Fruit fly (Drosophila melanogaster): ENCODE data around the gene RhoGAP1A.

The RhoGAP1A gene

DNA sequence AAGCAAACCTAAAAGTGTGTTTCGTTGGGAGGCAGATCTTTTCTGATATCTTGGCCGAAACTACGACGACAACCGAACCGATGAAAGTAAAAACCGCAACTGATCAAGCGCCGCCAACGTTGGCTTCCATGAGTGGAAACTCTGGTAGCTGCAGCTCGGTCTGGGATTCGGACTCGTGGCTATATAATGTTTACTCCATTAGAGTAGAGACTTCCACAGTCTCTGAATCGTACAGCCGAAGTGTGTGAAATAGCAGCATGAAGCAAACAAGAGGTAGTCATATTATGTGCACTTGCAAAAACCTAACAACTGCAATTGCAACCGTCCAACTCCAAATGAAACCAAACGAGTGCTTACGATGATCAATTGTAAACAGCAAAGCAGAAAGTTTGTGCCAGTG, 21.1 kb downstream of the RhoGAP1A start, which contains the start of gene CG17707:
CG17707 (minus strand) TSS at position 101 of the 400 bp plus-strand sequence.
- TF ChIP-seq Crg-1 (GFP tag; optimal IDR thresholded peaks at IDR 0.05) = no peak
- no peak for TF ChIP-seq Clk (GFP tag; optimal IDR thresholded peaks at IDR 0.05)
- no peak for TF ChIP-seq CG7101 (tag; optimal IDR thresholded peaks at IDR 0.05)
- TF ChIP-seq kay (GFP tag; ENCODE audit: borderline replicate concordance) = no peak
- no peak for TF ChIP-seq cic (GFP tag; optimal IDR thresholded peaks at IDR 0.05)
- no peak for TF ChIP-seq pad (GFP tag; optimal IDR thresholded peaks at IDR 0.05)
- no peak for TF ChIP-seq tj (GFP tag; optimal IDR thresholded peaks at IDR 0.05)
- no peak for TF ChIP-seq Mnt (GFP tag; optimal IDR thresholded peaks at IDR 0.05)
- TF ChIP-seq ovo (GFP tag; optimal IDR thresholded peaks at IDR 0.05) = no peak
- no peak for TF ChIP-seq CG14711 (tag; optimal IDR thresholded peaks at IDR 0.05)
- no peak for TF ChIP-seq CG1620 (GFP tag; optimal IDR thresholded peaks at IDR 0.05)
- no peak for TF ChIP-seq cnc (optimal IDR thresholded peaks at IDR 0.05)
- TF ChIP-seq CG7045 (GFP tag; optimal IDR thresholded peaks at IDR 0.05) = no peak
- no peak for TF ChIP-seq Hr96 (GFP tag; optimal IDR thresholded peaks at IDR 0.05)
- TF ChIP-seq CG33017 (tag; optimal IDR thresholded peaks at IDR 0.05) = no peak

DNA sequence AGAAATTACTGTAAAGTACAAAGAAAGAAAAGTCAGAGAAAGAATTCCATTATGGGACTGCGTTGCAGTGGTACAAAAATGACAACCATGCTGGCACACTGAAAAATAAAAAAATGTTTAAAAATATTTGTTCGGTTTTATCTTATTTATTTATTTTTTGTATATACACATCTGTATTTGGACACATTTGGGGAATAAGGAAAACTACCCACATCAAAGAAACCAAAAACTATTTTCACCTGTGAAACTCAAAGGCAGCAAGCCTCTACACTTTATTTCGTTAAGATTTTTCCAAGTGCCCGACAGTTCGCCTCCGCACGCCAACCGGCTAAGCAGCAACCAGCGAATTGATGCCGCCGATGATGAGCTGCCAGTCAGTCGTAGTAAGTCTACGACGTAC, 42.3 kb downstream of the RhoGAP1A start:
- TF ChIP-seq Hr96 (GFP tag; optimal IDR thresholded peaks at IDR 0.05) (no peak), CG7045 (GFP tag; optimal IDR thresholded peaks at IDR 0.05) (no peak), CG14711 (tag; optimal IDR thresholded peaks at IDR 0.05) (no peak), pad (GFP tag; optimal IDR thresholded peaks at IDR 0.05) (no peak), CG11617 (GFP tag; optimal IDR thresholded peaks at IDR 0.05) (no peak), tj (GFP tag; optimal IDR thresholded peaks at IDR 0.05) (no peak), CG33017 (tag; optimal IDR thresholded peaks at IDR 0.05) (no peak), CG12768 (GFP tag; optimal IDR thresholded peaks at IDR 0.05) (no peak), kay (GFP tag; ENCODE audit: borderline replicate concordance) (no peak), bab1 (GFP tag; optimal IDR thresholded peaks at IDR 0.05) (no peak), Crg-1 (GFP tag; optimal IDR thresholded peaks at IDR 0.05) (no peak), CG5204 (GFP tag; optimal IDR thresholded peaks at IDR 0.05) (no peak), CG1620 (GFP tag; optimal IDR thresholded peaks at IDR 0.05) (no peak), CG7101 (tag; optimal IDR thresholded peaks at IDR 0.05) (no peak)

DNA sequence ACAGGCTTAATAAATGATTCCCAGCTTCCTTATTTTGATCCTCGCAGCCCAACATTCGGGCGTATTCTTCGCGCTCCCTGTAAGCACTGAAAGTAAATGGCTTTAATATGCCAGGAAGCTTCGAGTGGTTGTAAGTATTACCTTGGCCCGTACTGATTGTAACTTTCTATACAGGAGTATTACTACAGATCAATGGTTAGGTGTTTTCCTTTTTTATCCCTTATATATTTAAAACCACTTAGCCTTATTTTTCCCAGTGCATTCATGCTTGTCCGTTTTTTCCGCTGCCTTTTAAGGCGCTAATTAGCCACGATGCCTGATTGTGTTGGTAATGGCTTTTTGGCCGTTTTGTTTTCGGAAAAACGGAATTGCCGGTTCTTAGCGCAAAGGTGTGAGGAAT, 46.3 kb downstream of the RhoGAP1A start:
- no peak for TF ChIP-seq Hr96 (GFP tag; optimal IDR thresholded peaks at IDR 0.05)
- TF ChIP-seq CG7101 (tag; optimal IDR thresholded peaks at IDR 0.05) = no peak
- no peak for TF ChIP-seq CG1620 (GFP tag; optimal IDR thresholded peaks at IDR 0.05)

DNA sequence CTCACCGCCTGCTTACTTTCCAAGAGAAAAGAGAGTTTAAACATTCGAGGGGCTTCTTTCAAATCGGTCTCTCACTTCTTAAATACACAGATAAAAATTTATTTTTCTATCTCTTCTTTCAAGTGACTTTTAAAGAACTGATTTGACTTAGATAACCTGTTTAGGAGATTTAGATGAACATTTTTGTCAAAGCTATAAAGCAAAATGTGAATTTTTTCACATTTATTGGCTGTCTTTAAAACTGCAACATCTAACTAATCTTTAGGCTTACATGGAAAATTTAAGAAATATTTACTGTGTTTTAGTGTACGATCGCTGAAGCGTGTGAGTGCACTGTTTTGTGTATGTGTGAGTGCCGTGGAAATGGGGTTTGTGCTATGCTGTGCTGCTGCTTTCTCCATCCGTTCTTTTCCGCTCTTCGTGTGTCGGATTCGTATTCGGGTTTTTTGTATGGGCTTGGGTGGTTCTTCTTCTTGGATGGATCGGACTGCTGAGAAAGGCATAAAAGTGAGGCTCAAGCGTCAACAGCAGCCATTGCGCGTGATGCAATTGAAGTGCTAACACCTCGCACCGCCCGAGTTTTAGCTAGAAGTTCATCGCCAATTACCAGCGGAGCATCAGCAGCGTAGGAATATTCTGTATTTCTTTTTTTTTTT, 48.4 kb downstream of the RhoGAP1A start:
- peak; percentile 11 for TF ChIP-seq tj (GFP tag; optimal IDR thresholded peaks at IDR 0.05)
- TF ChIP-seq pad (GFP tag; optimal IDR thresholded peaks at IDR 0.05) = peak; percentile 38
- TF ChIP-seq bab1 (GFP tag; optimal IDR thresholded peaks at IDR 0.05) = peak; percentile 67
- no peak for TF ChIP-seq cic (GFP tag; optimal IDR thresholded peaks at IDR 0.05)

DNA sequence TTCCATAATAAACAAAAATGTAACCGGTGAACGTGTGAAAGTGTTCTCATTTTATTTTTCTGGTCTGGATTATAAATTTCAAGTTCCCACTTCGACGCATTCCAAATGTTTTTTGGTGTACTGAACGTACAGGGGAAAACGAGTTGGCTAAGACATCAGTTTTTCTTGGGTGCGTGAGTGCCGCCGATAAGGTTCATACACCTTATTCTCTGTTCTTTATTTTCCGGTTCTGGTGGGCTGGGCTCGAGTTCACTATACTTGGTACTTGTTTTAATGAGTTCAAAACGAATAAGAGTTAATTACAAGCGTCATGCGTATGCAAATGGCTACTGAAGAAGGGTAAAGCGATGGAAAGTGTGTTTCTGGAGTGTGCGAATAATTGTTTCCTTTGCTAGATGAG, 53.2 kb downstream of the RhoGAP1A start:
- TF ChIP-seq CG7101 (tag; optimal IDR thresholded peaks at IDR 0.05) (no peak), CG33017 (tag; optimal IDR thresholded peaks at IDR 0.05) (no peak), ovo (GFP tag; optimal IDR thresholded peaks at IDR 0.05) (no peak), bab1 (GFP tag; optimal IDR thresholded peaks at IDR 0.05) (no peak), Mnt (GFP tag; optimal IDR thresholded peaks at IDR 0.05) (no peak), cnc (optimal IDR thresholded peaks at IDR 0.05) (no peak), Hr96 (GFP tag; optimal IDR thresholded peaks at IDR 0.05) (no peak), CG7045 (GFP tag; optimal IDR thresholded peaks at IDR 0.05) (no peak), CG11617 (GFP tag; optimal IDR thresholded peaks at IDR 0.05) (no peak), kay (GFP tag; ENCODE audit: borderline replicate concordance) (no peak), CG14711 (tag; optimal IDR thresholded peaks at IDR 0.05) (no peak), CG1620 (GFP tag; optimal IDR thresholded peaks at IDR 0.05) (no peak), cic (GFP tag; optimal IDR thresholded peaks at IDR 0.05) (no peak), pad (GFP tag; optimal IDR thresholded peaks at IDR 0.05) (no peak), toe (GFP tag; optimal IDR thresholded peaks at IDR 0.05) (no peak), CG5204 (GFP tag; optimal IDR thresholded peaks at IDR 0.05) (no peak)

All from whole organism, adult.